Fruit fly (Drosophila melanogaster) whole organism, embryonic: ENCODE data around the gene fkh.

Experiments
- Bdp1 ChIP-seq: fragments of 200-800 bp; sonication (Bioruptor generic); optimal IDR thresholded peaks from 3 replicates; lab custom pipeline; 2016; ENCODE audit warnings: missing biosample characterization, missing genetic modification characterization
- CG11093 ChIP-seq: fragments of 200-800 bp; sonication (Bioruptor generic); IDR thresholded peaks from 3 replicates; pipeline ENCODE4 v1.3.6; 2022; ENCODE audit warnings: missing biosample characterization, missing genetic modification characterization
- CG12104 ChIP-seq: fragments of 200-800 bp; sonication (Bioruptor generic); optimal IDR thresholded peaks from 3 replicates; lab custom pipeline; 2016; ENCODE audit warnings: missing biosample characterization, missing genetic modification characterization
- CG12391 ChIP-seq: fragments of 200-800 bp; sonication (Bioruptor generic); optimal IDR thresholded peaks from 3 replicates; lab custom pipeline; 2018; ENCODE audit warnings: missing biosample characterization, mild to moderate bottlenecking, missing genetic modification characterization, moderate library complexity
- CG13894 ChIP-seq: fragments of 200-800 bp; sonication (Bioruptor generic); optimal IDR thresholded peaks from 3 replicates; lab custom pipeline; 2018; ENCODE audit warnings: missing biosample characterization, mild to moderate bottlenecking, missing genetic modification characterization, moderate library complexity
- CG16779 ChIP-seq: fragments of 200-800 bp; sonication (Bioruptor generic); IDR thresholded peaks from 2 replicates; pipeline ENCODE4 v1.3.6; 2022; ENCODE audit warnings: missing biosample characterization, missing genetic modification characterization
- CG16815 ChIP-seq: fragments of 200-800 bp; sonication (Bioruptor generic); optimal IDR thresholded peaks from 3 replicates; lab custom pipeline; 2017; ENCODE audit warnings: missing biosample characterization, mild to moderate bottlenecking, missing genetic modification characterization
- CG17385 ChIP-seq: fragments of 200-800 bp; sonication (Bioruptor generic); optimal IDR thresholded peaks from 3 replicates; lab custom pipeline; 2018; ENCODE audit warnings: missing biosample characterization, mild to moderate bottlenecking, missing genetic modification characterization
- CG18011 ChIP-seq: fragments of 200-800 bp; sonication (Bioruptor generic); optimal IDR thresholded peaks from 2 replicates; lab custom pipeline; 2017; ENCODE audit warnings: missing biosample characterization, missing genetic modification characterization, mild to moderate bottlenecking, moderate library complexity, missing genotype
- CG2678 ChIP-seq: fragments of 200-800 bp; sonication (Bioruptor generic); optimal IDR thresholded peaks from 3 replicates; lab custom pipeline; 2019; ENCODE audit warnings: missing biosample characterization, mild to moderate bottlenecking, missing genetic modification characterization, moderate library complexity
- CG32767 ChIP-seq: fragments of 200-800 bp; sonication (Bioruptor generic); IDR thresholded peaks from 2 replicates; pipeline ENCODE4 v1.3.6; 2022; ENCODE audit warnings: missing biosample characterization, missing genetic modification characterization
- CG32772 ChIP-seq: fragments of 200-800 bp; sonication (Bioruptor generic); IDR thresholded peaks from 2 replicates; pipeline ENCODE4 v1.3.6; 2022; ENCODE audit warnings: missing biosample characterization, missing genetic modification characterization
- CG3407 ChIP-seq: fragments of 200-800 bp; sonication (Bioruptor generic); optimal IDR thresholded peaks from 2 replicates; lab custom pipeline; 2018; ENCODE audit warnings: missing biosample characterization, mild to moderate bottlenecking, missing genetic modification characterization
- CG34376 ChIP-seq: fragments of 200-800 bp; sonication (Bioruptor generic); optimal IDR thresholded peaks from 2 replicates; lab custom pipeline; 2018; ENCODE audit warnings: missing biosample characterization, mild to moderate bottlenecking, missing genetic modification characterization
- CG3847 ChIP-seq: fragments of 200-800 bp; sonication (Bioruptor generic); IDR thresholded peaks from 2 replicates; pipeline ENCODE4 v1.3.6; 2022; ENCODE audit warnings: missing biosample characterization, missing genetic modification characterization
- CG7963 ChIP-seq: fragments of 200-800 bp; sonication (Bioruptor generic); IDR thresholded peaks from 3 replicates; pipeline ENCODE4 v1.3.6; 2022; ENCODE audit warnings: missing biosample characterization, missing genetic modification characterization; ENCODE audit not compliant: partially characterized antibody
- CTCF ChIP-seq: fragments of 200-800 bp; sonication (Bioruptor generic); optimal IDR thresholded peaks from 2 replicates; lab custom pipeline; 2017; ENCODE audit warnings: missing biosample characterization, mild to moderate bottlenecking, missing genetic modification characterization, moderate library complexity
- CrebB ChIP-seq: fragments of 200-800 bp; sonication (Bioruptor generic); optimal IDR thresholded peaks from 3 replicates; lab custom pipeline; 2018; ENCODE audit warnings: missing biosample characterization, mild to moderate bottlenecking, missing genetic modification characterization
- E2f1 ChIP-seq: fragments of 200-800 bp; sonication (Bioruptor generic); IDR thresholded peaks from 2 replicates; pipeline ENCODE4 v1.3.6; 2022; ENCODE audit warnings: missing biosample characterization, missing genetic modification characterization
- H2.0 ChIP-seq: fragments of 200-800 bp; sonication (Bioruptor generic); IDR thresholded peaks from 2 replicates; pipeline ENCODE4 v1.3.6; 2022; ENCODE audit warnings: missing biosample characterization, missing genetic modification characterization
- Jarid2 ChIP-seq: fragments of 200-800 bp; sonication (Bioruptor generic); optimal IDR thresholded peaks from 3 replicates; lab custom pipeline; 2017; ENCODE audit warnings: mild to moderate bottlenecking, missing biosample characterization, missing genetic modification reagents, missing genetic modification characterization
- Kr ChIP-seq: fragments of 200-800 bp; sonication (Bioruptor generic); optimal IDR thresholded peaks from 2 replicates; lab custom pipeline; 2017; ENCODE audit warnings: missing biosample characterization, mild to moderate bottlenecking, missing genetic modification characterization
- MESR4 ChIP-seq: fragments of 200-800 bp; sonication (Bioruptor generic); optimal IDR thresholded peaks from 2 replicates; lab custom pipeline; 2018; ENCODE audit warnings: missing biosample characterization, mild to moderate bottlenecking, missing genetic modification characterization, moderate library complexity
- Nf-YC ChIP-seq: fragments of 200-800 bp; optimal IDR thresholded peaks from 3 replicates; lab custom pipeline; 2019; ENCODE audit warnings: missing biosample characterization, mild to moderate bottlenecking, missing genetic modification characterization, moderate library complexity
- Pdp1 ChIP-seq, 2 experiments: fragments of 200-800 bp; sonication (Bioruptor generic); optimal IDR thresholded peaks; 3 replicates each; lab custom pipeline; 2016; ENCODE audit warnings: missing biosample characterization in 2 of 2, missing genetic modification characterization in 2 of 2, mild to moderate bottlenecking in 1 of 2, moderate library complexity in 1 of 2
- Ravus ChIP-seq: fragments of 200-800 bp; sonication (Bioruptor generic); IDR thresholded peaks from 2 replicates; pipeline ENCODE4 v1.3.6; 2022; ENCODE audit warnings: missing biosample characterization, missing genetic modification characterization
- Vsx1 ChIP-seq: fragments of 200-800 bp; sonication (Bioruptor generic); optimal IDR thresholded peaks from 2 replicates; lab custom pipeline; 2017; ENCODE audit warnings: missing biosample characterization, mild to moderate bottlenecking, missing genetic modification characterization, missing genetic modification reagents
- abd-A ChIP-seq: fragments of 200-800 bp; sonication (Bioruptor generic); optimal IDR thresholded peaks from 3 replicates; lab custom pipeline; 2019; ENCODE audit warnings: missing biosample characterization, mild to moderate bottlenecking, missing genetic modification characterization, moderate library complexity
- aop ChIP-seq: fragments of 200-800 bp; sonication (Bioruptor generic); IDR thresholded peaks from 2 replicates; pipeline ENCODE4 v1.3.6; 2022; ENCODE audit warnings: missing biosample characterization, missing genetic modification characterization
- cad ChIP-seq: fragments of >200 bp; optimal IDR thresholded peaks from 2 replicates; lab custom pipeline; 2017; ENCODE audit warnings: missing biosample characterization, missing genetic modification characterization
- cas ChIP-seq: fragments of 200-800 bp; sonication (Bioruptor generic); IDR thresholded peaks from 2 replicates; pipeline ENCODE4 v1.3.6; 2022; ENCODE audit warnings: missing biosample characterization, missing genetic modification characterization
- cg ChIP-seq: fragments of 200-800 bp; sonication (Bioruptor generic); optimal IDR thresholded peaks from 3 replicates; lab custom pipeline; 2019; ENCODE audit warnings: missing biosample characterization, mild to moderate bottlenecking, missing genetic modification characterization, moderate library complexity
- chn ChIP-seq: fragments of 200-800 bp; sonication (Bioruptor generic); optimal IDR thresholded peaks from 2 replicates; lab custom pipeline; 2016; ENCODE audit warnings: missing biosample characterization, missing genetic modification characterization
- corto ChIP-seq: fragments of 200-800 bp; sonication (Bioruptor generic); optimal IDR thresholded peaks from 2 replicates; lab custom pipeline; 2016; ENCODE audit warnings: missing biosample characterization, mild to moderate bottlenecking, missing genetic modification characterization, moderate library complexity
- crp ChIP-seq, 2 experiments: fragments of 200-800 bp; sonication (Bioruptor generic); optimal IDR thresholded peaks; 2 replicates in 1 of 2; 3 replicates in 1 of 2; lab custom pipeline; 2017; ENCODE audit warnings: missing biosample characterization in 2 of 2, missing genetic modification characterization in 2 of 2, mild to moderate bottlenecking in 1 of 2, moderate library complexity in 1 of 2
- gcm2 ChIP-seq: fragments of 200-800 bp; sonication (Bioruptor generic); optimal IDR thresholded peaks from 2 replicates; lab custom pipeline; 2016; ENCODE audit warnings: missing biosample characterization, missing genetic modification characterization
- gsb ChIP-seq: fragments of 200-800 bp; sonication (Bioruptor generic); IDR thresholded peaks from 2 replicates; pipeline ENCODE4 v1.3.6; 2022; ENCODE audit warnings: missing biosample characterization, missing genetic modification characterization
- gt ChIP-seq: fragments of 200-800 bp; sonication (Bioruptor generic); IDR thresholded peaks from 2 replicates; pipeline ENCODE4 v1.3.6; 2022; ENCODE audit warnings: missing biosample characterization, missing genetic modification characterization
- ham ChIP-seq: fragments of 200-800 bp; sonication (Bioruptor generic); IDR thresholded peaks from 2 replicates; pipeline ENCODE4 v1.3.6; 2022; ENCODE audit warnings: missing biosample characterization, missing genetic modification characterization
- insv ChIP-seq, 2 experiments: fragments of 200-800 bp; sonication (Bioruptor generic); optimal IDR thresholded peaks; 3 replicates each; lab custom pipeline; 2016 to 2018; ENCODE audit warnings: missing biosample characterization in 2 of 2, missing genetic modification characterization in 2 of 2
- lilli ChIP-seq: fragments of 200-800 bp; sonication (Bioruptor generic); optimal IDR thresholded peaks from 3 replicates; lab custom pipeline; 2016; ENCODE audit warnings: missing biosample characterization, missing genetic modification characterization
- lov ChIP-seq, 2 experiments: fragments of 200-800 bp in 1 of 2; fragments of >200 bp in 1 of 2; sonication (Bioruptor generic) in 1 of 2; IDR thresholded peaks in 1 of 2; optimal IDR thresholded peaks in 1 of 2; 2 replicates in 1 of 2; 3 replicates in 1 of 2; pipeline versions ENCODE4 v1.3.6 to Lab custom; 2017 to 2022; ENCODE audit warnings: missing biosample characterization in 1 of 2, missing genetic modification characterization in 1 of 2
- nerfin-2 ChIP-seq: fragments of 200-800 bp; sonication (Bioruptor generic); IDR thresholded peaks from 2 replicates; pipeline ENCODE4 v1.3.6; 2022; ENCODE audit warnings: missing biosample characterization, missing genetic modification characterization; ENCODE audit not compliant: partially characterized antibody
- p53 ChIP-seq: fragments of 200-800 bp; sonication (Bioruptor generic); optimal IDR thresholded peaks from 2 replicates; lab custom pipeline; 2016; ENCODE audit warnings: missing biosample characterization, missing genetic modification characterization
- pho ChIP-seq: fragments of 200-800 bp; sonication (Bioruptor generic); optimal IDR thresholded peaks from 2 replicates; lab custom pipeline; 2016; ENCODE audit warnings: missing biosample characterization, missing genetic modification characterization
- run ChIP-seq: fragments of 200-800 bp; sonication (Bioruptor generic); optimal IDR thresholded peaks from 3 replicates; lab custom pipeline; 2018; ENCODE audit warnings: missing biosample characterization, mild to moderate bottlenecking, missing genetic modification characterization
- sd ChIP-seq: fragments of 200-800 bp; sonication (Bioruptor generic); optimal IDR thresholded peaks from 3 replicates; lab custom pipeline; 2018; ENCODE audit warnings: missing biosample characterization, mild to moderate bottlenecking, missing genetic modification characterization, moderate library complexity
- slp2 ChIP-seq: fragments of 200-800 bp; sonication (Bioruptor generic); optimal IDR thresholded peaks from 2 replicates; lab custom pipeline; 2016; ENCODE audit warnings: missing biosample characterization, missing genetic modification characterization
- unc-4 ChIP-seq: fragments of 200-800 bp; sonication (Bioruptor generic); IDR thresholded peaks from 2 replicates; pipeline ENCODE4 v1.3.6; 2022; ENCODE audit warnings: missing biosample characterization, missing genetic modification characterization; ENCODE audit not compliant: partially characterized antibody
- wek ChIP-seq: fragments of 200-800 bp; sonication (Bioruptor generic); optimal IDR thresholded peaks from 3 replicates; lab custom pipeline; 2018; ENCODE audit warnings: missing biosample characterization, mild to moderate bottlenecking, missing genetic modification characterization, moderate library complexity
- zen ChIP-seq: fragments of 200-800 bp; sonication (Bioruptor generic); optimal IDR thresholded peaks from 3 replicates; lab custom pipeline; 2018; ENCODE audit warnings: missing biosample characterization, mild to moderate bottlenecking, missing genetic modification characterization, moderate library complexity

The fkh gene

dm6 chr3R:28631753-28632152 lies 46.7 kb upstream of the fkh start (continued):
- no peak for TF ChIP-seq CrebB (tag; lab: Kevin White, UChicago)
- no peak for TF ChIP-seq Vsx1 (GFP tag; lab: Kevin White, UChicago)
- TF ChIP-seq Jarid2 (GFP tag; lab: Kevin White, UChicago), result peak; percentile 3
- no peak for TF ChIP-seq crp (GFP tag; optimal IDR thresholded peaks at IDR 0.05; lab: Kevin White, UChicago)
- peak; percentile 12 to 55 for TF ChIP-seq Pdp1 (GFP tag; optimal IDR thresholded peaks at IDR 0.05; lab: Kevin White, UChicago)
- no peak for TF ChIP-seq run (tag; lab: Kevin White, UChicago)
- no peak for TF ChIP-seq MESR4 (GFP tag; lab: Kevin White, UChicago)
- peak; percentile 20 for TF ChIP-seq Bdp1
- TF ChIP-seq lilli (GFP tag; lab: Kevin White, UChicago), result peak; percentile 55
- 0 out of 2 replicates have a peak, but pooled peaks have one; percentile 14 for TF ChIP-seq gsb (GFP tag; lab: Robert Waterston, UW)
- no peak for TF ChIP-seq sd (tag; lab: Kevin White, UChicago)
- TF ChIP-seq CG32767 (GFP tag; lab: Robert Waterston, UW), result no peak
- TF ChIP-seq gt (GFP tag; lab: Robert Waterston, UW), result no peak
- TF ChIP-seq chn (GFP tag; lab: Kevin White, UChicago), result no peak
- no peak for TF ChIP-seq CTCF (GFP tag; lab: Kevin White, UChicago)
- TF ChIP-seq insv (GFP tag; optimal IDR thresholded peaks at IDR 0.05; lab: Kevin White, UChicago), result no peak
- TF ChIP-seq wek (GFP tag; lab: Kevin White, UChicago), result no peak
- peak; percentile 32; the same call in 1 of the 2 replicates for TF ChIP-seq CG3847 (GFP tag; lab: Robert Waterston, UW)
- peak; percentile 97 for TF ChIP-seq zen (tag; lab: Kevin White, UChicago)
- TF ChIP-seq Nf-YC, result no peak
- peak; percentile 37 for TF ChIP-seq CG16815 (GFP tag; lab: Kevin White, UChicago)
- TF ChIP-seq H2.0, result peak; percentile 55
- no peak for TF ChIP-seq ham (GFP tag; lab: Robert Waterston, UW)
- peak; percentile 34; the same call in 1 of the 3 replicates for TF ChIP-seq CG11093
- peak; percentile 6 for TF ChIP-seq CG17385 (GFP tag; lab: Kevin White, UChicago)
- peak; percentile 14 for TF ChIP-seq p53
- TF ChIP-seq CG34376, result no peak
- no peak for TF ChIP-seq abd-A
- TF ChIP-seq CG18011, result no peak
- no peak for TF ChIP-seq gcm2 (GFP tag; lab: Kevin White, UChicago)
- TF ChIP-seq Ravus (GFP tag; lab: Robert Waterston, UW), result no peak
- no peak for TF ChIP-seq corto
- peak; percentile 19; the same call in 1 of the 2 replicates for TF ChIP-seq E2f1 (GFP tag; lab: Robert Waterston, UW)
- no peak for TF ChIP-seq nerfin-2 (GFP tag; lab: Robert Waterston, UW)
- TF ChIP-seq lov (optimal IDR thresholded peaks at IDR 0.05; lab: Kevin White, UChicago), result no peak
- TF ChIP-seq lov (GFP tag; IDR thresholded peaks at IDR 0.05; lab: Robert Waterston, UW), result no peak
- peak; percentile 15 for TF ChIP-seq CG12104
- TF ChIP-seq CG32772 (GFP tag; lab: Robert Waterston, UW), result peak; percentile 44; the same call in 1 of the 2 replicates
- TF ChIP-seq cad (GFP tag; lab: Kevin White, UChicago), result peak; percentile 89
- TF ChIP-seq CG16779, result no peak
- no peak for TF ChIP-seq CG7963 (GFP tag; lab: Robert Waterston, UW)
- no peak for TF ChIP-seq cas (GFP tag; lab: Robert Waterston, UW)
- TF ChIP-seq slp2 (GFP tag; lab: Kevin White, UChicago), result peak; percentile 58
- no peak for TF ChIP-seq pho (GFP tag; lab: Kevin White, UChicago)
- TF ChIP-seq cg (GFP tag; lab: Kevin White, UChicago), result no peak
- TF ChIP-seq CG12391 (tag; lab: Kevin White, UChicago), result peak; percentile 49
- peak; percentile 6 for TF ChIP-seq CG3407 (GFP tag; lab: Kevin White, UChicago)
- peak; percentile 50 for TF ChIP-seq Kr
- no peak for TF ChIP-seq aop (GFP tag; lab: Robert Waterston, UW)
- TF ChIP-seq CG13894, result no peak
- peak; percentile 58 for TF ChIP-seq CG2678 (tag; lab: Kevin White, UChicago)
- TF ChIP-seq unc-4 (GFP tag; lab: Robert Waterston, UW), result no peak
